Fruit fly (Drosophila melanogaster): ENCODE measurements around the gene CG6138.

The CG6138 gene

DNA sequence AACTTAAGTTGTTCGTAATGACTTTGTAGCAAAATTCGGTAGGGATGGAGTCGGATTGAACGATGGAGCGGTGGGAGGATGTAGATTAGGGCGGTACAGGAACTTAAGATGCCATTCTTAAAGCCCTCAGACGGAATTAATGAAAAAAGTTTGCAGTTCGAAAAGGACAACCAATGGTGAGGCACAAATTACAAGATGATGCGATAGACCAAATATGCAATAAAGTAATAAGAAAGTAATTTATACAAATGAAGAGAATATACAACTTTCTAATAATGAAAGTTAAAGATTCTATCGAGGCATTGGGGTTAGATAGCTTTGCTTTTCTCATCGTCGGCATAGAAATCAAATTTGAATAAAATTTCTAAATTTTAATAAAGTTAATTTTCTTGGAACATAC is at the start of gene CG6138:
CG6138 (plus strand) TSS at position 301 of the 400 bp plus-strand sequence.
- TF ChIP-seq Dfd (GFP tag; optimal IDR thresholded peaks at IDR 0.05) (no peak), Vsx2 (GFP tag; optimal IDR thresholded peaks at IDR 0.05; ENCODE audit: partially characterized antibody) (no peak), usp (GFP tag; optimal IDR thresholded peaks at IDR 0.05) (no peak), dmrt93B (GFP tag; optimal IDR thresholded peaks at IDR 0.05) (no peak), rgr (GFP tag; optimal IDR thresholded peaks at IDR 0.05) (no peak), psq (GFP tag; optimal IDR thresholded peaks at IDR 0.05) (no peak), CG9705 (GFP tag; optimal IDR thresholded peaks at IDR 0.05) (no peak), N (GFP tag; optimal IDR thresholded peaks at IDR 0.05) (no peak), ey (GFP tag; optimal IDR thresholded peaks at IDR 0.05) (no peak), br (GFP tag; optimal IDR thresholded peaks at IDR 0.05) (no peak), OdsH (GFP tag; optimal IDR thresholded peaks at IDR 0.05) (no peak), CG32264 (GFP tag; optimal IDR thresholded peaks at IDR 0.05) (no peak), CrebA (GFP tag; optimal IDR thresholded peaks at IDR 0.05; ENCODE audit: borderline replicate concordance) (no peak), pan (optimal IDR thresholded peaks at IDR 0.05) (no peak), GATAd (GFP tag; optimal IDR thresholded peaks at IDR 0.05) (no peak), sage (GFP tag; optimal IDR thresholded peaks at IDR 0.05) (no peak), lola (GFP tag; optimal IDR thresholded peaks at IDR 0.05) (no peak)

DNA sequence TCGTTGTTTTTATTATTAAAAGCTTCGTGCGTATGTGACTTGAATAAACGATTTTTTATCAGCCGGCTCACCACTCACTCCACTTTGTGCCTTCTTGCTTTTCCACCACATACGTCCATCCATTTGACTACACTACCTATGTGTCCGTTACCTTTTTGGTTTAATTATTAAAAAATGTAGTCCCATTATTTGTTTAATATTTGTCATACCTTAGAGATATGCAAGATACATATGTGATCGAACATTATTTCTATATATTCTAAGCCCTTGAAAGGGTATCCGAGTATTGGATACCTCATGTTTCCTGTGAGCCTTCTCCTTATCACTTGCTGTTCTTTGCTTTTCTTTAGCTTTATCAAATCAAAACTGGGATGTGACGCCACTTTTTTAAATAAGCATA is 47.8 kb upstream of the CG6138 start:
- no peak for TF ChIP-seq Jra (GFP tag; optimal IDR thresholded peaks at IDR 0.05)
- TF ChIP-seq dmrt93B (GFP tag; optimal IDR thresholded peaks at IDR 0.05), result peak; percentile 53
- no peak for TF ChIP-seq jim (GFP tag; optimal IDR thresholded peaks at IDR 0.05)
- TF ChIP-seq Mio (GFP tag; optimal IDR thresholded peaks at IDR 0.05), result no peak
- no peak for TF ChIP-seq Hr78 (GFP tag; optimal IDR thresholded peaks at IDR 0.05)
- no peak for TF ChIP-seq Dfd (GFP tag; optimal IDR thresholded peaks at IDR 0.05)
- TF ChIP-seq brk (GFP tag; optimal IDR thresholded peaks at IDR 0.05), result peak; percentile 50
- no peak for TF ChIP-seq dl (GFP tag; optimal IDR thresholded peaks at IDR 0.05; ENCODE audit: insufficient read depth in 1 of 2, partially characterized antibody in 2 of 2)
- TF ChIP-seq Dif (GFP tag; optimal IDR thresholded peaks at IDR 0.05; ENCODE audit: partially characterized antibody), result no peak
- TF ChIP-seq usp (GFP tag; optimal IDR thresholded peaks at IDR 0.05), result no peak
- TF ChIP-seq Hnf4 (GFP tag; optimal IDR thresholded peaks at IDR 0.05), result peak; percentile 81
- TF ChIP-seq N (GFP tag; optimal IDR thresholded peaks at IDR 0.05), result no peak
- peak; percentile 10 to 82 for TF ChIP-seq foxo (GFP tag; optimal IDR thresholded peaks at IDR 0.05)
- TF ChIP-seq psq (GFP tag; optimal IDR thresholded peaks at IDR 0.05), result peak; percentile 73
- TF ChIP-seq Myc (optimal IDR thresholded peaks at IDR 0.05), result no peak
- TF ChIP-seq Vsx2 (GFP tag; optimal IDR thresholded peaks at IDR 0.05; ENCODE audit: partially characterized antibody), result no peak
- TF ChIP-seq Abd-B (GFP tag; optimal IDR thresholded peaks at IDR 0.05), result no peak
- no peak for TF ChIP-seq GATAd (GFP tag; optimal IDR thresholded peaks at IDR 0.05)
- TF ChIP-seq Sp1 (GFP tag; optimal IDR thresholded peaks at IDR 0.05), result peak; percentile 78
- TF ChIP-seq h (GFP tag; optimal IDR thresholded peaks at IDR 0.05), result peak; percentile 90
- no peak for TF ChIP-seq pan (optimal IDR thresholded peaks at IDR 0.05)
- peak; percentile 84 for TF ChIP-seq ey (GFP tag; optimal IDR thresholded peaks at IDR 0.05)
- TF ChIP-seq fru (GFP tag; optimal IDR thresholded peaks at IDR 0.05), result peak; percentile 84
- peak; percentile 73 for TF ChIP-seq sage (GFP tag; optimal IDR thresholded peaks at IDR 0.05)
- TF ChIP-seq OdsH (GFP tag; optimal IDR thresholded peaks at IDR 0.05), result peak; percentile 78
- peak; percentile 11 for TF ChIP-seq dsf (GFP tag; optimal IDR thresholded peaks at IDR 0.05; ENCODE audit: borderline replicate concordance)
- TF ChIP-seq HLH106 (tag; optimal IDR thresholded peaks at IDR 0.05), result peak; percentile 84
- TF ChIP-seq rgr (GFP tag; optimal IDR thresholded peaks at IDR 0.05), result peak; percentile 81
- peak; percentile 53 for TF ChIP-seq CG32264 (GFP tag; optimal IDR thresholded peaks at IDR 0.05)
- no peak for TF ChIP-seq Rel (GFP tag; optimal IDR thresholded peaks at IDR 0.05)
- TF ChIP-seq Rel (tag; optimal IDR thresholded peaks at IDR 0.05), result peak; percentile 21
- TF ChIP-seq sv (GFP tag; optimal IDR thresholded peaks at IDR 0.05), result no peak
- TF ChIP-seq woc (GFP tag; optimal IDR thresholded peaks at IDR 0.05), result peak; percentile 44
- no peak for TF ChIP-seq lola (GFP tag; optimal IDR thresholded peaks at IDR 0.05)
- TF ChIP-seq CG9705 (GFP tag; optimal IDR thresholded peaks at IDR 0.05), result peak; percentile 10
- TF ChIP-seq br (GFP tag; optimal IDR thresholded peaks at IDR 0.05), result peak; percentile 80
- no peak for TF ChIP-seq CrebA (GFP tag; optimal IDR thresholded peaks at IDR 0.05; ENCODE audit: borderline replicate concordance)
- no peak for TF ChIP-seq Hr83 (GFP tag; optimal IDR thresholded peaks at IDR 0.05; ENCODE audit: poor library complexity, severe bottlenecking)
- peak; percentile 34 for TF ChIP-seq tai (GFP tag; optimal IDR thresholded peaks at IDR 0.05)

Data from whole organism, wandering third instar larva.